Fruit fly (Drosophila melanogaster): ENCODE measurements around the gene Glut4EF.

The Glut4EF gene

DNA sequence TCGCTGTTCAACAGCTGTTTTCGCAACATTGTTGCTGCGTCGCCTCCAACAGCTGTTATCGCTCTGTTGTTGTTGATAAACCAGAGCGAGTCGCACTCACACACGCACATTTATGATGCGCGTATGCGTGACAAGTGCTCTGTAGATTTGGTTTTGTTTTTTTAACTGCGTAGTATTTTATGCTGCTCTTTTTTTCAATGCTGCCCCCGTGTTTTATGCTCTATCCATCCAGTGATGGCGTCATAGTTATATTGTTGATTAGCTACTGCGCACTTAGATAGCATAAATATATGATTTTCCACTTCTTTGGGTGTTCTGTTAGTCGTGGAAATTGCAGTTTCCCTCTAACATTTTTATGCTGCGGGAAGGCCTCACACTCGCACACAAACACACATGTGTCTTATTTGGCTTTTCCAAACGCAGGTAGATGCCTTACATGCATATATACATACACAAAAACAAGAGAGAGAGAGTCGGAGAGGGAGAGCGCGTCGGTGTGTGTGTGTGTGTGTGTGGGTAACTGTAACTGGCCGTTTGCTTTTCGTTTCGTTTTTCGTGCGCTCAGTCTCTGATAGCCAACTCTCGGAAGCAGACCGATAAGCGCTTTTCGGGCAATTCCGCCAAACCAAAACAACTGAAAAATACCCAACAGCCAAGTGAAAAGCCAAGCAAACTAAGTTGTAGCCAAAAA, at the start of gene Glut4EF, which contains the start of gene CG46467:
Gene Glut4EF (plus strand): TSS at position 564 of the 691 bp plus-strand sequence.
Gene CG46467 (plus strand): TSS at position 564 of the 691 bp plus-strand sequence.
- TF ChIP-seq psq (optimal IDR thresholded peaks at IDR 0.05) = no peak
- peak; percentile 63 for TF ChIP-seq Dll (optimal IDR thresholded peaks at IDR 0.05)

DNA sequence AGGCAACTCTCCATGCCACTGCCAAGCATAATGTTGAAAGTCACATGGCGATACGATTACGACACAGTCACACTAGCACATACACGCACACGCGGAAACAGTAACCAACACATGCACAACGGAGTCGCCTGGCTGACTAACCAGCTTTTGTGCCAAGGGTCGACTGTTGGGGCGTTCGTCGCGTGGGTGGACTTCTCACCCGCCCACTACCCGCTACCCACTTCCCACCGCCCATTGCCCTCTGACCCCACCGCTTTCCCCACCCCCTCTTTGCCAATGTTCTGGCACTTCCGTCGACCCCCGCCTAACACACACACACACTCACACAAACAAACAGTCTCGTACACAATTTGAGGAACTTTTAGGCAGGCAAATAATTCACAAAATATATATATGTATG, 22.8 kb upstream of the Glut4EF start:
- TF ChIP-seq psq (optimal IDR thresholded peaks at IDR 0.05) = no peak
- TF ChIP-seq CG8478 (optimal IDR thresholded peaks at IDR 0.05) = no peak
- TF ChIP-seq Dll (optimal IDR thresholded peaks at IDR 0.05) = no peak
- no peak for TF ChIP-seq usp (GFP tag; optimal IDR thresholded peaks at IDR 0.05)
- TF ChIP-seq EcR (GFP tag; optimal IDR thresholded peaks at IDR 0.05) = no peak
- TF ChIP-seq pan (optimal IDR thresholded peaks at IDR 0.05) = no peak

DNA sequence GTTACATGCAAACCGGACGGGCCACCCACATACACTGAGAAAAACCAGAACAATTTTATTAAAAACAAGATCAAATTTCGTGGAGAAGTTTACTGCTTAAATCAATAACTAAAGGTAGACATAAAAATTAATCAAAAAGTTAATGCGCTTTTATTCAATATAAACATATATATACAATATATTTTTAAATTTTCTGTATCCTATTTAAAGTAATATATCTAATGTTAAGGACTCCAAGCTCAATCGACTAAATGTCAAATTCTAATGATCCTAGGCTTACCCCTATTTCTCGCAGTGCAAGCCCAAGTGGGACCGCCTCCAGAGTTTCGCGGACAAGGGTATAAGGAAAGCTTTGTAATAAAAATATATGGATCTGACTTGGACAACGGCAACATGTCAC, 16.7 kb upstream of the Glut4EF start:
- TF ChIP-seq pan (optimal IDR thresholded peaks at IDR 0.05) (no peak), psq (optimal IDR thresholded peaks at IDR 0.05) (no peak), CG8478 (optimal IDR thresholded peaks at IDR 0.05) (no peak), Dll (optimal IDR thresholded peaks at IDR 0.05) (no peak), EcR (GFP tag; optimal IDR thresholded peaks at IDR 0.05) (no peak), usp (GFP tag; optimal IDR thresholded peaks at IDR 0.05) (no peak)

DNA sequence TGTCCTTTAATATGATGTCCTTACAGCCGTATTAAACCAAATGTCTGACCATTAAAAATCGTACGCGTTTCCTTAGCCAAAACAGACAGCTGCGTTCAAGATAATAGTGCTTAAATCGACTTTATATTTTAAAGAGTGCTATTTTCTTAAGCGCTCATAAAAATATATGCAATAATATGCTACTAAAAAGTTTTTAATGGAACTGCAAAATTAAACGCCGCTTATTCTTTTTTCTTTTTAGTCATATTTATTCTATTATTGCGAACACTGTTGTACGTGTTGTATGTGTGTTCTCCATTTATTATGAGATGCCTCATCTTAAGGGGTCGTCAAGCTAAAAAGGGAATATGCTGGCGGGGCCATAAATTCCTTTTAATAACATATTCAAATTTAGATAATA, 13.9 kb upstream of the Glut4EF start:
- TF ChIP-seq CG8478 (optimal IDR thresholded peaks at IDR 0.05) (no peak), EcR (GFP tag; optimal IDR thresholded peaks at IDR 0.05) (no peak), psq (optimal IDR thresholded peaks at IDR 0.05) (no peak), Dll (optimal IDR thresholded peaks at IDR 0.05) (no peak), usp (GFP tag; optimal IDR thresholded peaks at IDR 0.05) (no peak), pan (optimal IDR thresholded peaks at IDR 0.05) (no peak)

DNA sequence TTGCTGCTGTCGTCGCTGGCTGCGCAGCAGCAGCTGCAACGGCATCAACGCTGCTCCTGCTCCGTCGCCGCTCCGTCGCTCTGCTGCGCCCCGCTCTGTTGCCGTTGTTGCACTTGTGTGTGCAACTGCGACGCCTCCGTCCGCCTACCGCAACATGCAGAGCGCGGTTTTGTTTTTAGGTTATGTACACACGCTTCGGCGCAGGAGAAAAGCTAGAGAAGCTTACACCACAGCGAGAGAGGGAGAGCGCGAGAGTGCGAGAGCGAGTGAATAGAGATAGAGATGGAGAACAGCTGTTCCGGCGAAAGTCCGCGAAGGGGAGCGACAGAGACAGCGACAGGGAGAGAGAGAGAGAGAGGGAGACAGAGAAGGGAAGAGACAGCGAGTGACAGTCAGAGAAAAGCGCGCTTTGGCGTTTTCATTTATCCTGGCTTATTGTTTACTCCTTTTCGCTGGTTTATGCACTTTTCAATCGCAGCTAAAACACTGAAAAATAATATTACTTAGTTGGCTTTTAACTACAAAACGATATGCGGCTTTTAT, 8.6 kb upstream of the Glut4EF start:
- no peak for TF ChIP-seq EcR (GFP tag; optimal IDR thresholded peaks at IDR 0.05)
- TF ChIP-seq pan (optimal IDR thresholded peaks at IDR 0.05) = no peak
- no peak for TF ChIP-seq Dll (optimal IDR thresholded peaks at IDR 0.05)
- TF ChIP-seq CG8478 (optimal IDR thresholded peaks at IDR 0.05) = no peak

DNA sequence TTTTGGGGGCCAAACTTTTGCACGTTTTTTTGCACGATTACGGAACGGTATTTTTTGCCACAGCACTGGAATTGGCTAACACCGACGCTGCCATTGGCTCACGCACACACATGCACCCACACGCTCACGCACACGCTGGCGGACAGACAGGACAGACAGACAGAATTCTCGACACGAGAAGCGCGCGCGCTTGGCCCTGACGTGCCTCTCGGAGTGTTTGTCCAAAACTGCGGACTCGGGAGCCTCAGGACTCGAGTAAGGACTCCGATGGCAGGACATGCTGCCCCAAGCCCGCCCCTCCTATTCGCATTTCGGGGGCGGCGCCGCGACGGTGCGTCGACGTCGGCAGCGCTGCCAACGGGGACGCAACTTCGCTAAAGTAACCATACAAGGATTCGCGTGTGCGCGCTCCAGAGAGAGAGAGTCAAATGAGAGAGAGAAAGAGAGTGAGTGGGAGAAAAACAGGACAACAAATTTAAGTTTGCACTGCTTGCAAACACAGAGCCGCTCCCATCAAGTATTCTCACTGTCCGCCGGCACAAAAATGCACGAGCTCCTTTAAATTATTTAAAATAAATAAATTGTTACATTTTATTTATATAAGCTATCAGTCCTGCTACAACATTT, 6.5 kb upstream of the Glut4EF start, which contains the start of gene Teh1:
Gene Teh1 (minus strand): TSS at position 210 of the 627 bp plus-strand sequence.
- TF ChIP-seq usp (GFP tag; optimal IDR thresholded peaks at IDR 0.05) = no peak
- TF ChIP-seq psq (optimal IDR thresholded peaks at IDR 0.05) = no peak
- no peak for TF ChIP-seq CG8478 (optimal IDR thresholded peaks at IDR 0.05)
- no peak for TF ChIP-seq Dll (optimal IDR thresholded peaks at IDR 0.05)
- no peak for TF ChIP-seq EcR (GFP tag; optimal IDR thresholded peaks at IDR 0.05)
- no peak for TF ChIP-seq pan (optimal IDR thresholded peaks at IDR 0.05)

DNA sequence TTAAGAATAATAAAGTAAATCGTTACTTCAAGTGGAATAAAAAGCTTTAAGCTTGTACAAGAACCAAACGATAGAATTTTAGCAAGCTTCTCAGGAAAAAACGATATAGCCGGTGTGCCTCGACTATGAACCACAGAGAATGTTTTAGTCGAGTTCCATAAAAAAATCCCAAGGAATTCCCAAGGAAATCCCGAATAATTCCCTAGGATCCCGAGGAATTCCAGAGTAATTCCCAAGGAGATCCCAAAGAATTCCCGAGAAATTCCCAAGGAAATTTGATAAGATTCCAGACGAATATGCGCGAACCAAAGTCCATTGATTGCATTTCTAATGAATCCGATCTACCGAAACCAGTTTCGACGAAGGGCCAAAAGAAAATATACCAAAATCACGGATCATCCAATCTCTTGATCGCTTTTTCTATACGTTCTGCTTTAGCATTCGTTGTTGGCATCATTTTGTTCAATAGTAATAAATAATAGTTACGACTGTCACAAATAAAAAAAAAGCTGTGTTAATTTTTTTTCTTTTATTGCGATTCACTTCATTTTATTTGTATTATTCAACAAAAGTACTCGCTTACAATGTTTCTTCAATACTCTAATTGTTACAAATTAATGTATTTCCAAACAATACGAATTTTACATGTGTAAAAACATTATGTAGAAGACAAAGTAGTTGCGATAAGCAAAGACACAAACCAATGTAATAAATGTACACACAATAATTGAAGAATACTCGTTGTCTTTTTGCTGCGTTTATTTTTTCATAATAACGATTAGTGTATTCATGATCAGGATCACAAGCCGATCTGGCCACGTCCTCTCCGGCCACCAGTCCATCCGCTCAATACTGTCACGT, 5.7 kb upstream of the Glut4EF start:
- TF ChIP-seq usp (GFP tag; optimal IDR thresholded peaks at IDR 0.05) (no peak), EcR (GFP tag; optimal IDR thresholded peaks at IDR 0.05) (no peak), CG8478 (optimal IDR thresholded peaks at IDR 0.05) (no peak), Dll (optimal IDR thresholded peaks at IDR 0.05) (no peak), pan (optimal IDR thresholded peaks at IDR 0.05) (no peak), psq (optimal IDR thresholded peaks at IDR 0.05) (no peak)

DNA sequence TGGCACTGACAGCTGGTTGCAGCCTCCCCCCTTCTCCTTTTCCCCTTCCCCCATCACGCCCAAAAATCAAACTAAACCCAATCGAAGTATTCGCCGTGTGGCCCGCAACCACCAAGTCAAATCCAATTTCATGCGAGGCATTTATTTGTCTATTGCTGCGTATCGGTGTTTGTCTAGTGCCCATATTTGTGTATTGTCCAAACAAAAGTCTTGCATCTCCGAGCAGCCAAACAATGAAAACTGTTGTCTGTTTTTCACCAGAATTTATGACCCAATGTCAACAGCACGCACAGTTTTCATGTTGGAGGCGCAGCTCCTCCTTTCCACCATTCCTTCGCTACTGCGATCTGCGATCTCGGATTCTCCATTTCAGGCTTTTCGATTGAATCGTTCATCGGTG, 4.5 kb upstream of the Glut4EF start:
- TF ChIP-seq psq (optimal IDR thresholded peaks at IDR 0.05) (no peak), usp (GFP tag; optimal IDR thresholded peaks at IDR 0.05) (no peak), pan (optimal IDR thresholded peaks at IDR 0.05) (no peak), CG8478 (optimal IDR thresholded peaks at IDR 0.05) (no peak), EcR (GFP tag; optimal IDR thresholded peaks at IDR 0.05) (no peak), Dll (optimal IDR thresholded peaks at IDR 0.05) (no peak)

DNA sequence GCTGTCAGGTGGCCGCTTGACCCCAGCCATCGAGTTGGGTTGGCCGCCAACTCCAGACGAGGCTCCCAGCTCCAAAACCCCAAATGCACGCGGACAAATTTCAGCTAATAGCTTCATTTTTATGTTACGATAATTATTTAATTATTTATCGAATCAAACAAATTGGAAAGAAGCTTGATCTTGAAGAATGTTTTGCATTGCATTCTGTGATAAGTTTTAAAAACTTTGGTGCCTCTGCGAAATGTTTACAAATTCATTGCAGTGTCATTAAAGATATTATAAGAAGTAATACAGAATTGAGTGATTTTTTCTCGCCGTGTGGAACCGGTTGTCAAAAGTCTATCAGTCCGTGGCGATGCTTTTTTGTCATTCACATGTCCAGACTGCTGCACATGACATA, 4.1 kb upstream of the Glut4EF start:
- TF ChIP-seq EcR (GFP tag; optimal IDR thresholded peaks at IDR 0.05) (no peak), Dll (optimal IDR thresholded peaks at IDR 0.05) (no peak), CG8478 (optimal IDR thresholded peaks at IDR 0.05) (no peak), usp (GFP tag; optimal IDR thresholded peaks at IDR 0.05) (no peak), psq (optimal IDR thresholded peaks at IDR 0.05) (no peak), pan (optimal IDR thresholded peaks at IDR 0.05) (no peak)

DNA sequence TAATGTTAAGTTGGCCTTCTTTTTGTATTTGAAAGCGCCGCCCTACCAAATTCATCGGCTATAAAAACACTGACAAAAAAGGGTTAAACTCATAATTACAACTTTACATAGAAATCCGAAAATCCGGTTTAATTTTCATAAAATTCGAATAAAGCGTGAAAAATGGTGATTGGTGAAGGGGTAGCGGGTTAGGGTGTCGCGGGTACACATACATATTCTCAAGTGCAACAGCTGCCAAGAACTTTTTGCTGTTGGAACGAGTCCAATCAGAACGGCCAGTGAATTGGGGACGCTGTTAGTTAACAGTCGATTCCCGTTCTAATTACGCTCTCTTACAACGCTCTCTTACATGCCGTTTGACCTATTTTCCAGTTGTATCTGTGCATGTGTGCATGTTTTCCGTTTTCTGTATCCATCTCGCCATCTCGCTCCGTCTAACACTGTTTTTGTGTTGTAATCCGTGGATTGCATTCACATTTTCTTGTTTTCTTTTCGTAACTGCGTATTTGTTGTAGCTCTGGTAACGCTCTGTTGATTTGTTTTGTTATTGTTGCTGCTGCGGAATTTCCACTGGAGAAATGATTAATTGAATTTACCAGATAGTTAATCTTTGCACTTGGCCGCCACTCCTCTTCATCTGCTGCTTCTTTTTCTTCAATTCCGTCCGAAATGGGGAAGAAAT, 2.2 kb upstream of the Glut4EF start:
- no peak for TF ChIP-seq Dll (optimal IDR thresholded peaks at IDR 0.05)
- no peak for TF ChIP-seq pan (optimal IDR thresholded peaks at IDR 0.05)
- TF ChIP-seq psq (optimal IDR thresholded peaks at IDR 0.05) = no peak
- TF ChIP-seq CG8478 (optimal IDR thresholded peaks at IDR 0.05) = no peak
- no peak for TF ChIP-seq EcR (GFP tag; optimal IDR thresholded peaks at IDR 0.05)
- TF ChIP-seq usp (GFP tag; optimal IDR thresholded peaks at IDR 0.05) = no peak

All from whole organism.